Fruit fly (Drosophila melanogaster) whole organism, pupa: ENCODE measurements around the gene sle.
A peak's percentile ranks its signal among the peaks of the same experiment; 100 is the strongest.

ENCODE experiments used
- CG10348 ChIP-seq: fragments of 200-800 bp; sonication (Bioruptor generic); IDR thresholded peaks from 2 replicates; pipeline ENCODE4 v1.3.6; 2022; ENCODE audit warnings: missing biosample characterization, missing genetic modification characterization
- CG12605 ChIP-seq: fragments of 200-800 bp; sonication (Bioruptor generic); IDR thresholded peaks from 2 replicates; pipeline ENCODE4 v1.3.6; 2022; ENCODE audit warnings: missing biosample characterization, missing genetic modification characterization
- CG13204 ChIP-seq: fragments of 200-800 bp; sonication (Bioruptor generic); optimal IDR thresholded peaks from 2 replicates; lab custom pipeline; 2018; ENCODE audit warnings: missing biosample characterization, mild to moderate bottlenecking, missing genetic modification characterization, moderate library complexity
- CG14655 ChIP-seq: fragments of 200-800 bp; sonication (Bioruptor generic); optimal IDR thresholded peaks from 3 replicates; lab custom pipeline; 2017; ENCODE audit warnings: mild to moderate bottlenecking, missing biosample characterization, missing genetic modification reagents, missing genetic modification characterization
- CG15710 ChIP-seq: fragments of 200-800 bp; sonication (Bioruptor generic); optimal IDR thresholded peaks from 2 replicates; lab custom pipeline; 2018; ENCODE audit warnings: missing biosample characterization, mild to moderate bottlenecking, missing genetic modification characterization, moderate library complexity
- CG17806 ChIP-seq: fragments of 200-800 bp; sonication (Bioruptor generic); optimal IDR thresholded peaks from 2 replicates; lab custom pipeline; 2018; ENCODE audit warnings: missing biosample characterization, mild to moderate bottlenecking, missing genetic modification characterization, moderate library complexity
- CG32121 ChIP-seq: fragments of 200-800 bp; sonication (Bioruptor generic); IDR thresholded peaks from 2 replicates; pipeline ENCODE4 v1.3.6; 2022; ENCODE audit warnings: missing biosample characterization, missing genetic modification characterization
- CG34367 ChIP-seq: fragments of 200-800 bp; sonication (Bioruptor generic); optimal IDR thresholded peaks from 2 replicates; lab custom pipeline; 2018; ENCODE audit warnings: missing biosample characterization, mild to moderate bottlenecking, missing genetic modification characterization
- CG4496 ChIP-seq: fragments of 200-800 bp; sonication (Bioruptor generic); IDR thresholded peaks from 3 replicates; pipeline ENCODE4 v1.3.6; 2022; ENCODE audit warnings: missing biosample characterization, missing genetic modification characterization
- CG8159 ChIP-seq: fragments of 200-800 bp; sonication (Bioruptor generic); optimal IDR thresholded peaks from 3 replicates; lab custom pipeline; 2018; ENCODE audit warnings: missing biosample characterization, mild to moderate bottlenecking, missing genetic modification characterization, moderate library complexity
- CG8301 ChIP-seq: fragments of 200-800 bp; sonication (Bioruptor generic); optimal IDR thresholded peaks from 2 replicates; lab custom pipeline; 2018; ENCODE audit warnings: missing biosample characterization, mild to moderate bottlenecking, missing genetic modification characterization
- CG9948 ChIP-seq: fragments of 200-800 bp; sonication (Bioruptor generic); optimal IDR thresholded peaks from 2 replicates; lab custom pipeline; 2018; ENCODE audit warnings: missing biosample characterization, mild to moderate bottlenecking, missing genetic modification characterization, moderate library complexity
- D1 ChIP-seq: fragments of 200-800 bp; sonication (Bioruptor generic); optimal IDR thresholded peaks from 2 replicates; lab custom pipeline; 2018; ENCODE audit warnings: missing biosample characterization, mild to moderate bottlenecking, missing genetic modification characterization, moderate library complexity
- EcR ChIP-seq: fragments of 200-800 bp; sonication (Bioruptor generic); optimal IDR thresholded peaks from 3 replicates; lab custom pipeline; 2019; ENCODE audit warnings: missing biosample characterization, missing genetic modification characterization, mild to moderate bottlenecking, moderate library complexity, missing genetic modification reagents
- Ets98B ChIP-seq: fragments of 200-800 bp; sonication (Bioruptor generic); IDR thresholded peaks from 2 replicates; pipeline ENCODE4 v1.3.6; 2022; ENCODE audit warnings: missing biosample characterization, missing genetic modification characterization
- Pif1A ChIP-seq: fragments of 200-800 bp; sonication (Bioruptor generic); optimal IDR thresholded peaks from 3 replicates; lab custom pipeline; 2016; ENCODE audit warnings: missing biosample characterization, missing genetic modification characterization
- Pif1B ChIP-seq: fragments of 200-800 bp; sonication (Bioruptor generic); optimal IDR thresholded peaks from 3 replicates; lab custom pipeline; 2016; ENCODE audit warnings: missing biosample characterization, missing genetic modification characterization
- Snoo ChIP-seq: fragments of 200-800 bp; sonication (Bioruptor generic); optimal IDR thresholded peaks from 3 replicates; lab custom pipeline; 2017; ENCODE audit warnings: missing biosample characterization, mild to moderate bottlenecking, missing genetic modification characterization, inconsistent platforms
- fd96Ca ChIP-seq: fragments of 200-800 bp; sonication (Bioruptor generic); IDR thresholded peaks from 3 replicates; pipeline ENCODE4 v1.3.6; 2022; ENCODE audit warnings: missing biosample characterization, missing genetic modification characterization
- gl ChIP-seq: fragments of 200-800 bp; sonication (Bioruptor generic); optimal IDR thresholded peaks from 2 replicates; lab custom pipeline; 2018; ENCODE audit warnings: missing biosample characterization, mild to moderate bottlenecking, missing genetic modification characterization
- rn ChIP-seq: fragments of 200-800 bp; sonication (Bioruptor generic); IDR thresholded peaks from 2 replicates; pipeline ENCODE4 v1.3.6; 2022; ENCODE audit warnings: missing biosample characterization, missing genetic modification characterization

sle gene

dm6 chr3R:10352844-10353243 is 19.9 kb downstream of the sle start:
- TF ChIP-seq CG32121 (no peak), EcR (GFP tag; lab: Kevin White, UChicago) (no peak), CG34367 (no peak), CG9948 (tag; lab: Kevin White, UChicago) (no peak), CG10348 (GFP tag; lab: Robert Waterston, UW) (no peak), CG13204 (GFP tag; lab: Kevin White, UChicago) (no peak), CG4496 (GFP tag; lab: Robert Waterston, UW) (no peak), CG12605 (GFP tag; lab: Robert Waterston, UW) (no peak), Pif1B (GFP tag; lab: Kevin White, UChicago) (no peak), D1 (tag; lab: Kevin White, UChicago) (no peak), CG15710 (no peak), fd96Ca (no peak), Snoo (tag; lab: Kevin White, UChicago) (no peak), rn (GFP tag; lab: Robert Waterston, UW) (no peak)

dm6 chr3R:10353932-10354703 is 21.2 kb downstream of the sle start:
- TF ChIP-seq Pif1B (GFP tag; lab: Kevin White, UChicago): no peak
- no peak for TF ChIP-seq D1 (tag; lab: Kevin White, UChicago)
- no peak for TF ChIP-seq fd96Ca
- no peak for TF ChIP-seq Ets98B (GFP tag; lab: Robert Waterston, UW)
- peak; percentile 56 for TF ChIP-seq CG14655 (GFP tag; lab: Kevin White, UChicago)
- TF ChIP-seq CG12605 (GFP tag; lab: Robert Waterston, UW): no peak
- TF ChIP-seq CG8301 (tag; lab: Kevin White, UChicago): peak; percentile 45
- TF ChIP-seq CG10348 (GFP tag; lab: Robert Waterston, UW): no peak
- TF ChIP-seq CG34367: peak; percentile 0
- TF ChIP-seq Pif1A: peak; percentile 22
- peak; percentile 59 for TF ChIP-seq CG8159
- TF ChIP-seq CG13204 (GFP tag; lab: Kevin White, UChicago): no peak
- TF ChIP-seq gl (tag; lab: Kevin White, UChicago): no peak
- peak; percentile 33 for TF ChIP-seq CG9948 (tag; lab: Kevin White, UChicago)
- no peak for TF ChIP-seq Snoo (tag; lab: Kevin White, UChicago)
- no peak for TF ChIP-seq EcR (GFP tag; lab: Kevin White, UChicago)
- no peak for TF ChIP-seq CG4496 (GFP tag; lab: Robert Waterston, UW)
- peak; percentile 25 for TF ChIP-seq CG17806 (tag; lab: Kevin White, UChicago)
- peak; percentile 45 for TF ChIP-seq CG15710
- TF ChIP-seq, all 21 proteins: peak for 8

- peak; percentile 45 for TF ChIP-seq EcR (GFP tag; lab: Kevin White, UChicago)
- TF ChIP-seq CG17806 (tag; lab: Kevin White, UChicago): no peak
- TF ChIP-seq rn (GFP tag; lab: Robert Waterston, UW): no peak
- TF ChIP-seq CG10348 (GFP tag; lab: Robert Waterston, UW): no peak
- TF ChIP-seq Snoo (tag; lab: Kevin White, UChicago): no peak
- TF ChIP-seq fd96Ca: no peak
Measured at dm6 chr3R:10355840-10356562, 23.1 kb downstream of the sle start.

dm6 chr3R:10356563-10357363 is 23.8 kb downstream of the sle start:
- TF ChIP-seq CG12605 (GFP tag; lab: Robert Waterston, UW): no peak
- peak; percentile 88 for TF ChIP-seq CG34367
- no peak for TF ChIP-seq Ets98B (GFP tag; lab: Robert Waterston, UW)
- peak; percentile 90 for TF ChIP-seq CG17806 (tag; lab: Kevin White, UChicago)
- peak; percentile 78 for TF ChIP-seq D1 (tag; lab: Kevin White, UChicago)
- TF ChIP-seq gl (tag; lab: Kevin White, UChicago): peak; percentile 83
- TF ChIP-seq fd96Ca: peak; percentile 43; the same call in 2 of the 3 replicates
- TF ChIP-seq CG32121: no peak
- peak; percentile 90 for TF ChIP-seq CG9948 (tag; lab: Kevin White, UChicago)
- peak; percentile 75 for TF ChIP-seq Snoo (tag; lab: Kevin White, UChicago)
- TF ChIP-seq Pif1A: peak; percentile 90
- TF ChIP-seq EcR (GFP tag; lab: Kevin White, UChicago): no peak
- peak; percentile 91 for TF ChIP-seq CG15710
- no peak for TF ChIP-seq CG4496 (GFP tag; lab: Robert Waterston, UW)
- peak; percentile 93 for TF ChIP-seq CG14655 (GFP tag; lab: Kevin White, UChicago)
- TF ChIP-seq Pif1B (GFP tag; lab: Kevin White, UChicago): peak; percentile 90
- TF ChIP-seq CG10348 (GFP tag; lab: Robert Waterston, UW): no peak
- peak; percentile 80 for TF ChIP-seq CG13204 (GFP tag; lab: Kevin White, UChicago)
- peak; percentile 92 for TF ChIP-seq CG8159
- TF ChIP-seq rn (GFP tag; lab: Robert Waterston, UW): no peak
- peak; percentile 93 for TF ChIP-seq CG8301 (tag; lab: Kevin White, UChicago)

- TF ChIP-seq Pif1B (GFP tag; lab: Kevin White, UChicago) (no peak), CG10348 (GFP tag; lab: Robert Waterston, UW) (no peak), CG13204 (GFP tag; lab: Kevin White, UChicago) (no peak), EcR (GFP tag; lab: Kevin White, UChicago) (peak; percentile 26), CG14655 (GFP tag; lab: Kevin White, UChicago) (no peak), CG34367 (no peak)
Measured at dm6 chr3R:10357364-10357676, 24.4 kb downstream of the sle start.
